Worm (Caenorhabditis elegans): Measurements from ENCODE around the gene C18D11.10.

- TF ChIP-seq sup-37 (GFP tag; optimal IDR thresholded peaks at IDR 0.05) = no peak
- no peak for TF ChIP-seq sox-4 (tag; optimal IDR thresholded peaks at IDR 0.05)
- TF ChIP-seq unc-62 (GFP tag; optimal IDR thresholded peaks at IDR 0.05) = no peak
- TF ChIP-seq nhr-28 (tag; optimal IDR thresholded peaks at IDR 0.05) = no peak
- TF ChIP-seq ztf-4 (tag; optimal IDR thresholded peaks at IDR 0.05) = no peak
- TF ChIP-seq ceh-82 (tag; optimal IDR thresholded peaks at IDR 0.05) = no peak
- TF ChIP-seq lin-39 (tag; optimal IDR thresholded peaks at IDR 0.05) = no peak
- no peak for TF ChIP-seq ztf-11 (tag; optimal IDR thresholded peaks at IDR 0.05)
Measured at ce11 chrIII:11834783-11835182, 27.3 kb downstream of the C18D11.10 start.
